Worm (Caenorhabditis elegans) whole organism, midembryonic: ENCODE measurements around the gene Y50D4B.4.

Experiments
- T22C8.4 ChIP-seq: fragments of 200-800 bp; sonication (Bioruptor generic); IDR thresholded peaks from 2 replicates; pipeline ENCODE4 v1.3.6; 2022; ENCODE audit warnings: missing genetic modification characterization, missing compliant biosample characterization
- cog-1 ChIP-seq: sonication (generic microtip); optimal IDR thresholded peaks from 2 replicates; lab custom pipeline; 2016; ENCODE audit warnings: missing genetic modification characterization, missing compliant biosample characterization
- flt-1 ChIP-seq: fragments of 200-800 bp; sonication (Bioruptor generic); IDR thresholded peaks from 2 replicates; pipeline ENCODE4 v1.3.6; 2022; ENCODE audit warnings: missing genetic modification characterization, missing compliant biosample characterization
- klf-2 ChIP-seq: fragments of 200-800 bp; sonication (Bioruptor generic); conservative IDR thresholded peaks from 2 replicates; pipeline ENCODE4 v1.3.6; 2022; ENCODE audit warnings: missing genetic modification reagents, missing genetic modification characterization, missing compliant biosample characterization
- med-1 ChIP-seq: sonication (generic microtip); optimal IDR thresholded peaks from 2 replicates; lab custom pipeline; 2017; ENCODE audit warnings: missing genetic modification characterization, mild to moderate bottlenecking, missing compliant biosample characterization, antibody characterized with exemption, missing genetic modification reagents; ENCODE audit not compliant: insufficient read depth
- ref-1 ChIP-seq: fragments of 200-800 bp; sonication (Bioruptor generic); conservative IDR thresholded peaks from 2 replicates; pipeline ENCODE4 v1.3.6; 2022; ENCODE audit warnings: missing genetic modification reagents, missing genetic modification characterization, missing compliant biosample characterization
- tab-1 ChIP-seq: fragments of 200-800 bp; sonication (Bioruptor generic); IDR thresholded peaks from 2 replicates; pipeline ENCODE4 v1.3.6; 2022; ENCODE audit warnings: missing genetic modification characterization, missing compliant biosample characterization
- ztf-23 ChIP-seq: fragments of 200-800 bp; sonication (Bioruptor generic); IDR thresholded peaks from 2 replicates; pipeline ENCODE4 v1.3.6; 2022; ENCODE audit warnings: missing genetic modification reagents, missing genetic modification characterization, missing compliant biosample characterization
- ztf-29 ChIP-seq: fragments of 200-800 bp; sonication (Bioruptor generic); IDR thresholded peaks from 2 replicates; pipeline ENCODE4 v1.3.6; 2022; ENCODE audit warnings: missing genetic modification reagents, missing genetic modification characterization, missing compliant biosample characterization

Y50D4B.4 gene

ce11 chrV:1131880-1132623 lies 39.6 kb downstream of the Y50D4B.4 start, which contains the start of gene W07B8.4:
Gene W07B8.4 (minus strand): TSS chrV:1131930.
- TF ChIP-seq ztf-29 (no peak), T22C8.4 (GFP tag; lab: Robert Waterston, UW) (no peak), klf-2 (GFP tag; lab: Robert Waterston, UW) (no peak), ref-1 (GFP tag; lab: Robert Waterston, UW) (no peak), cog-1 (no peak), flt-1 (GFP tag; lab: Robert Waterston, UW) (no peak), ztf-23 (GFP tag; lab: Robert Waterston, UW) (no peak), tab-1 (no peak), med-1 (GFP tag; lab: Kevin White, UChicago) (no peak)

DNA sequence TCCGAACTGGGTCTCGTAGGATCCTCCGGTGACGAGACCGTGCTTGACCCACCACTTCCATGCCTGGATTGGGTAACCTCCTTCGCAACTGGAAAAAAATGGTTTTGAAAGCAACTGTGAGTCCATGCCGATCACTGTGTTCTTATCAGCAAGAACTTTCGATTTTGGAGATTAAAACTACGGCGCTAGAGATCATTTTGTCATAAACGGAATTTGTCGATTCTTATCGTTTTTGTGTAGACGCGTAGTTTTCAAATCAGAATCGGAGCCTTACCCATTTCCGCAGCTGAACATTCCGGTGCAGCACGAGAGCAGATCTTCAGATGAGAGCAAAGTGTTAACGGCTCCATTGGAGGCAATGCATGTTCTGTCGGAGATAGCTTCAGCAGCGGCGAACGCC lies 40.8 kb downstream of the Y50D4B.4 start:
- TF ChIP-seq med-1 (GFP tag; lab: Kevin White, UChicago) (no peak), klf-2 (GFP tag; lab: Robert Waterston, UW) (no peak), ztf-23 (GFP tag; lab: Robert Waterston, UW) (no peak), T22C8.4 (GFP tag; lab: Robert Waterston, UW) (no peak), ztf-29 (no peak), tab-1 (no peak), cog-1 (no peak), flt-1 (GFP tag; lab: Robert Waterston, UW) (no peak), ref-1 (GFP tag; lab: Robert Waterston, UW) (no peak)

DNA sequence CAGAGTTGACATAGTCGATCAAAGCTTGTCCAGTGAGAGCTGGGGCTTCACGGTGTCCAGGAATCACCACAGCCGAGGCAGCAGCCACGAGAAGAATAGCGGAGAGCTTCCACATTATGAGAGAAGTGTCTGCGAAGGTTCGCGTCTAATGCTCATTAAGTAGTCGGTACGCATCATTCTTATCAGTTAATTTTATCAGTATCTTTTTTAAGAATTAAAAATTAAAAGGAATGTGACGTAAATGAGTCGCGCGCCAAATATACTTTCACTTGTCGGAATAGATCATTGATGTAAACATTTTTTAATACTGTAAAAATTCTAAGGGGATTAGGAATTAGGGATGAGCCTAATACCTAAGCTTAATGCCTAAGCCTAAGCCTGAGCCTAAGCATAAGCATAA lies 41.4 kb downstream of the Y50D4B.4 start, which contains the start of gene cpr-5:
cpr-5 (minus strand) TSS at position 197 of the 400 bp plus-strand sequence.
- TF ChIP-seq flt-1 (GFP tag; lab: Robert Waterston, UW) (no peak), ztf-29 (no peak), T22C8.4 (GFP tag; lab: Robert Waterston, UW) (no peak), ztf-23 (GFP tag; lab: Robert Waterston, UW) (no peak), ref-1 (GFP tag; lab: Robert Waterston, UW) (no peak)

DNA sequence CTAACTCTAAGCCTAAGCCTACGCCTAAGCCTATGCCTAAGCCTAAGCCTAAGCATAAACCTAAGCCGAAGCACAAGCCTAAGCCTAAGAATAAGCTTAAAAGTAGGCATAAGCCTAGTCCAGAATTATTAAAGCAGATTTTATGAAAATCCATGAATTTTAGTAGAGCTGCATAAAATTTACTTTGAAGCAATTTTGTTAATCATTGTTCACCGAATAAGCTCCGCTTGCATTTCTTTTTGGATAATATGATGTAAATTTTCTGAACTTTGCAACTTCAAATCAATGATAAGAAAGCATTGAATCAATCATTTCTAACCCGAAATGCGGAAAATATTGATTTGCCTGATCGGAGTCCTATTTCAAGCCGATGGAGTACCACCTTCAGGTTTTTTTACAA lies 41.8 kb downstream of the Y50D4B.4 start, which contains the start of gene cpr-8:
cpr-8 (plus strand) TSS at position 301 of the 400 bp plus-strand sequence.
- TF ChIP-seq cog-1 (no peak), ref-1 (GFP tag; lab: Robert Waterston, UW) (no peak), flt-1 (GFP tag; lab: Robert Waterston, UW) (no peak), ztf-23 (GFP tag; lab: Robert Waterston, UW) (no peak), klf-2 (GFP tag; lab: Robert Waterston, UW) (no peak), T22C8.4 (GFP tag; lab: Robert Waterston, UW) (no peak), ztf-29 (no peak), tab-1 (no peak), med-1 (GFP tag; lab: Kevin White, UChicago) (no peak)

DNA sequence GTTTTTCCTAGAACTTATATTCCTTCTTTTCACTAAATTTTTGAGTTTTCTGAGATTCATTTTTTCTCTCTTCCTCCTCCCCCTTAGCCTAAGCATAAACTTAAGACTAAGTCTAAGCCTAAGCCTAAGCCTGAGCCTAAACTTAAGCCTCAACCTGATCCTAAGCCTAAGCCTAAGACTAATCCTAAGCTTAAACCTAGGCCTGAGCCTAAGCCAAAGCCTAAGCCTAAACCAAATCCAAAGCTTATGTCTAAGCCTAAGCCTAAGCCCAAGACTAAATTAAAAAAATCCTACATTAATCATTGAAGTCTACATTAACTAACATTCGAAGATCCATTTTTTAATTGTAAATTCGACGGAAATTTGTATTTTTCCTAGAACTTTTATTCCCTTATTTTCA lies 48.3 kb downstream of the Y50D4B.4 start:
- no peak for TF ChIP-seq flt-1 (GFP tag; lab: Robert Waterston, UW)
- TF ChIP-seq T22C8.4 (GFP tag; lab: Robert Waterston, UW): no peak
- TF ChIP-seq klf-2 (GFP tag; lab: Robert Waterston, UW): no peak
- TF ChIP-seq tab-1: no peak
- no peak for TF ChIP-seq med-1 (GFP tag; lab: Kevin White, UChicago)
- no peak for TF ChIP-seq ztf-23 (GFP tag; lab: Robert Waterston, UW)
- no peak for TF ChIP-seq cog-1

ce11 chrV:1141433-1141832 lies 49.0 kb downstream of the Y50D4B.4 start, which contains the start of gene cutl-22:
Gene cutl-22 (plus strand): TSS chrV:1141733.
- TF ChIP-seq klf-2 (GFP tag; lab: Robert Waterston, UW): no peak
- TF ChIP-seq ztf-29: no peak
- no peak for TF ChIP-seq cog-1
- TF ChIP-seq ztf-23 (GFP tag; lab: Robert Waterston, UW): no peak
- no peak for TF ChIP-seq flt-1 (GFP tag; lab: Robert Waterston, UW)
- TF ChIP-seq ref-1 (GFP tag; lab: Robert Waterston, UW): no peak
- no peak for TF ChIP-seq med-1 (GFP tag; lab: Kevin White, UChicago)
- no peak for TF ChIP-seq T22C8.4 (GFP tag; lab: Robert Waterston, UW)
- TF ChIP-seq tab-1: no peak

- no peak; the same call in 1 of the 2 replicates for TF ChIP-seq ztf-29
- no peak for TF ChIP-seq flt-1 (GFP tag; lab: Robert Waterston, UW)
- TF ChIP-seq tab-1: no peak
- no peak for TF ChIP-seq ztf-23 (GFP tag; lab: Robert Waterston, UW)
- TF ChIP-seq T22C8.4 (GFP tag; lab: Robert Waterston, UW): no peak
- no peak for TF ChIP-seq med-1 (GFP tag; lab: Kevin White, UChicago)
- no peak for TF ChIP-seq klf-2 (GFP tag; lab: Robert Waterston, UW)
- no peak for TF ChIP-seq ref-1 (GFP tag; lab: Robert Waterston, UW)
- no peak for TF ChIP-seq cog-1
These were observed 49.8 kb downstream of the Y50D4B.4 start for ce11 chrV:1142251-1142650.
